Worm (Caenorhabditis elegans) whole organism, L1 larva: ENCODE results near the gene F10E9.10.

Experiments used
- aly-2 ChIP-seq: fragments of 150-350 bp; optimal IDR thresholded peaks from 2 replicates; lab custom pipeline; 2014; ENCODE audit warnings: missing biosample characterization, missing genetic modification characterization
- blmp-1 ChIP-seq: fragments of 150-350 bp; optimal IDR thresholded peaks from 2 replicates; lab custom pipeline; 2014; ENCODE audit warnings: missing biosample characterization, missing genetic modification characterization
- nhr-90 ChIP-seq: sonication (generic microtip); optimal IDR thresholded peaks from 2 replicates; lab custom pipeline; 2016; ENCODE audit warnings: mild to moderate bottlenecking, missing genetic modification characterization, missing compliant biosample characterization; ENCODE audit not compliant: poor library complexity
- sox-4 ChIP-seq: sonication (generic microtip); optimal IDR thresholded peaks from 2 replicates; lab custom pipeline; 2016; ENCODE audit warnings: missing genetic modification characterization, missing compliant biosample characterization

DNA sequence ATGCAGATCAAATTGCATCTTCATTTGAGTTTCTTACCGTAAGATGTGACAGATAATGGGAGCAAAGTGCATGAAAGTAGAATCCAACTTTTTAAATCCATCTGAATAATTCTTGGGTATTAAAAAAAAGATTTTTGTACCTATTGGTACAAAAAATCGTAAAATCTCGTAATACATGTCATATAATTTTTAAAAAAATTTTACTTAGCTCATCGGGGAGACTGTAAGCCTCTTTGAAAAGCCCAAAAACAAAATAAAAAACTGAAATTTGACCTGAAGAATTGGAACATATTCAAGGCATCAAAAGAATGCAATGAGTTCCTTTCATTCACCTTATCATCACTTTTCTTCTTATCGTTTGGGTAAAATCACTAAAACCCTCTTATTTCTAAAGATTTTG lies 44.2 kb downstream of the F10E9.10 start, which contains the start of gene clec-160:
- no peak for TF ChIP-seq aly-2 (tag; lab: Kevin White, UChicago)
- TF ChIP-seq blmp-1 (tag; lab: Kevin White, UChicago): no peak
- TF ChIP-seq sox-4 (tag; lab: Kevin White, UChicago): no peak
- TF ChIP-seq nhr-90 (tag; lab: Kevin White, UChicago): no peak
